Worm (Caenorhabditis elegans) whole organism, late embryonic: ENCODE results near the gene str-209.

Experiments
- K02D7.2 ChIP-seq: sonication (generic microtip); optimal IDR thresholded peaks from 2 replicates; lab custom pipeline; 2017; ENCODE audit warnings: mild to moderate bottlenecking, missing genetic modification characterization, missing compliant biosample characterization
- ceh-31 ChIP-seq: sonication (generic microtip); optimal IDR thresholded peaks from 2 replicates; lab custom pipeline; 2016; ENCODE audit warnings: missing genetic modification characterization, missing compliant biosample characterization
- ceh-6 ChIP-seq: fragments of 200-800 bp; sonication (Bioruptor generic); optimal IDR thresholded peaks from 2 replicates; lab custom pipeline; 2018; ENCODE audit warnings: mild to moderate bottlenecking, missing genetic modification characterization, missing compliant biosample characterization
- dmd-4 ChIP-seq: sonication (generic microtip); optimal IDR thresholded peaks from 2 replicates; lab custom pipeline; 2016; ENCODE audit warnings: borderline replicate concordance, missing genetic modification characterization, missing compliant biosample characterization
- dve-1 ChIP-seq: sonication (generic microtip); optimal IDR thresholded peaks from 2 replicates; lab custom pipeline; 2017; ENCODE audit warnings: antibody characterized with exemption, mild to moderate bottlenecking, missing genetic modification characterization, missing compliant biosample characterization
- lin-11 ChIP-seq: fragments of 200-800 bp; sonication (Bioruptor generic); optimal IDR thresholded peaks from 2 replicates; lab custom pipeline; 2018; ENCODE audit warnings: mild to moderate bottlenecking, missing genetic modification characterization, missing compliant biosample characterization
- pqm-1 ChIP-seq: sonication (generic microtip); optimal IDR thresholded peaks from 2 replicates; lab custom pipeline; 2016; ENCODE audit warnings: missing genetic modification characterization, missing compliant biosample characterization
- pros-1 ChIP-seq: fragments of 150-350 bp; optimal IDR thresholded peaks from 2 replicates; lab custom pipeline; 2014; ENCODE audit warnings: missing biosample characterization, missing genetic modification reagents, missing genetic modification characterization
- ref-2 ChIP-seq: sonication (generic microtip); optimal IDR thresholded peaks from 2 replicates; lab custom pipeline; 2016; ENCODE audit warnings: missing genetic modification characterization, missing compliant biosample characterization
- sox-4 ChIP-seq: sonication (generic microtip); optimal IDR thresholded peaks from 2 replicates; lab custom pipeline; 2017; ENCODE audit warnings: mild to moderate bottlenecking, missing genetic modification characterization, inconsistent platforms, missing compliant biosample characterization
- tbx-2 ChIP-seq: sonication (generic microtip); optimal IDR thresholded peaks from 2 replicates; lab custom pipeline; 2016; ENCODE audit warnings: missing genetic modification characterization, missing compliant biosample characterization
- unc-86 ChIP-seq: sonication (generic microtip); optimal IDR thresholded peaks from 2 replicates; lab custom pipeline; 2016; ENCODE audit warnings: missing genetic modification characterization, missing compliant biosample characterization
- zip-5 ChIP-seq: sonication (generic microtip); optimal IDR thresholded peaks from 2 replicates; lab custom pipeline; 2016; ENCODE audit warnings: missing genetic modification characterization, missing compliant biosample characterization

ce11 chrV:4963606-4964005, 14.9 kb downstream of the str-209 start:
- TF ChIP-seq unc-86 (tag; lab: Kevin White, UChicago) (no peak), dmd-4 (no peak), ceh-6 (GFP tag; lab: Kevin White, UChicago) (no peak), ceh-31 (no peak), ref-2 (tag; lab: Kevin White, UChicago) (no peak), tbx-2 (tag; lab: Kevin White, UChicago) (no peak), K02D7.2 (no peak), pqm-1 (no peak), lin-11 (tag; lab: Kevin White, UChicago) (no peak), zip-5 (tag; lab: Kevin White, UChicago) (no peak), sox-4 (tag; lab: Kevin White, UChicago) (no peak), pros-1 (tag; lab: Kevin White, UChicago) (no peak), dve-1 (tag; lab: Kevin White, UChicago) (no peak)
